Worm (Caenorhabditis elegans): ENCODE results near the gene T11G6.5.

T11G6.5 gene

ce11 chrIV:10855049-10855448 lies 12.5 kb upstream of the T11G6.5 start, which contains the start of gene T11G6.3:
Gene T11G6.3, minus strand, starts transcription at chrIV:10855237.
- TF ChIP-seq flt-1 (GFP tag; IDR thresholded peaks at IDR 0.05): no peak
- TF ChIP-seq ref-1 (GFP tag; conservative IDR thresholded peaks at IDR 0.05): no peak
- no peak for TF ChIP-seq ztf-29 (GFP tag; IDR thresholded peaks at IDR 0.05)
- TF ChIP-seq med-1 (GFP tag; optimal IDR thresholded peaks at IDR 0.05; ENCODE audit: insufficient read depth): no peak
- no peak for TF ChIP-seq ztf-23 (GFP tag; IDR thresholded peaks at IDR 0.05)
- no peak for TF ChIP-seq klf-2 (GFP tag; conservative IDR thresholded peaks at IDR 0.05)
- no peak for TF ChIP-seq cog-1 (tag; optimal IDR thresholded peaks at IDR 0.05)
- TF ChIP-seq T22C8.4 (GFP tag; IDR thresholded peaks at IDR 0.05): no peak
- no peak for TF ChIP-seq tab-1 (GFP tag; IDR thresholded peaks at IDR 0.05)

ce11 chrIV:10854042-10854441 lies 11.5 kb upstream of the T11G6.5 start:
- TF ChIP-seq med-1 (GFP tag; optimal IDR thresholded peaks at IDR 0.05; ENCODE audit: insufficient read depth) (no peak), ztf-23 (GFP tag; IDR thresholded peaks at IDR 0.05) (no peak), klf-2 (GFP tag; conservative IDR thresholded peaks at IDR 0.05) (no peak), cog-1 (tag; optimal IDR thresholded peaks at IDR 0.05) (no peak), flt-1 (GFP tag; IDR thresholded peaks at IDR 0.05) (no peak), ref-1 (GFP tag; conservative IDR thresholded peaks at IDR 0.05) (no peak), ztf-29 (GFP tag; IDR thresholded peaks at IDR 0.05) (no peak), T22C8.4 (GFP tag; IDR thresholded peaks at IDR 0.05) (no peak), tab-1 (GFP tag; IDR thresholded peaks at IDR 0.05) (no peak)

- TF ChIP-seq med-1 (GFP tag; optimal IDR thresholded peaks at IDR 0.05; ENCODE audit: insufficient read depth) (no peak), cog-1 (tag; optimal IDR thresholded peaks at IDR 0.05) (no peak), ztf-29 (GFP tag; IDR thresholded peaks at IDR 0.05) (no peak), tab-1 (GFP tag; IDR thresholded peaks at IDR 0.05) (no peak), ztf-23 (GFP tag; IDR thresholded peaks at IDR 0.05) (no peak), flt-1 (GFP tag; IDR thresholded peaks at IDR 0.05) (no peak), ref-1 (GFP tag; conservative IDR thresholded peaks at IDR 0.05) (no peak)
Observed at ce11 chrIV:10852403-10852802, 9.8 kb upstream of the T11G6.5 start.

- TF ChIP-seq tab-1 (GFP tag; IDR thresholded peaks at IDR 0.05): no peak
- no peak for TF ChIP-seq flt-1 (GFP tag; IDR thresholded peaks at IDR 0.05)
Observed at ce11 chrIV:10851833-10852232, 9.3 kb upstream of the T11G6.5 start, which contains the start of gene T11G6.4. Gene T11G6.4, minus strand, starts transcription at chrIV:10851933.

DNA sequence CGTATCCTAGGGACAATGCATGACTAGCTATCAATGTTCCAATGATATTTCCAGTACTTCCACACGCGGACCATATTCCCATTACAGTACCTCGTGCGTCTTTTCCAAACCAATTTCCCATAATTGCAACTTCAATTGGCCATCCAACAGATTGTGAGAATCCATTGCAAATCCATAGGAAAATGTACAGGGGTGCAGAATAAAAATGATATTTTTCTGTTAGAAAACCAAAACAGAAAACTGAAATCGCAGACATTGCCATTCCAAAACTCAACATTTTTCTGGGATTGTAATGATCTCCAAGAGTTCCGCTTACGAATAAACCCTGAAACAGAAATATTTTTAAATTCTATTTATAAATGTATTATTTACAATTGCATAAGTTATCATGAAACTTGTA lies 8.6 kb upstream of the T11G6.5 start:
- no peak for TF ChIP-seq flt-1 (GFP tag; IDR thresholded peaks at IDR 0.05)
- no peak for TF ChIP-seq ref-1 (GFP tag; conservative IDR thresholded peaks at IDR 0.05)
- no peak for TF ChIP-seq tab-1 (GFP tag; IDR thresholded peaks at IDR 0.05)
- TF ChIP-seq T22C8.4 (GFP tag; IDR thresholded peaks at IDR 0.05): no peak
- no peak for TF ChIP-seq med-1 (GFP tag; optimal IDR thresholded peaks at IDR 0.05; ENCODE audit: insufficient read depth)
- TF ChIP-seq klf-2 (GFP tag; conservative IDR thresholded peaks at IDR 0.05): no peak
- TF ChIP-seq ztf-29 (GFP tag; IDR thresholded peaks at IDR 0.05): no peak
- TF ChIP-seq cog-1 (tag; optimal IDR thresholded peaks at IDR 0.05): no peak
- TF ChIP-seq ztf-23 (GFP tag; IDR thresholded peaks at IDR 0.05): no peak

ce11 chrIV:10842232-10842631 lies 323 bp downstream of the T11G6.5 start:
- TF ChIP-seq ref-1 (GFP tag; conservative IDR thresholded peaks at IDR 0.05) (no peak), tab-1 (GFP tag; IDR thresholded peaks at IDR 0.05) (no peak), klf-2 (GFP tag; conservative IDR thresholded peaks at IDR 0.05) (no peak), med-1 (GFP tag; optimal IDR thresholded peaks at IDR 0.05; ENCODE audit: insufficient read depth) (no peak), flt-1 (GFP tag; IDR thresholded peaks at IDR 0.05) (no peak), T22C8.4 (GFP tag; IDR thresholded peaks at IDR 0.05) (no peak), ztf-23 (GFP tag; IDR thresholded peaks at IDR 0.05) (no peak)

DNA sequence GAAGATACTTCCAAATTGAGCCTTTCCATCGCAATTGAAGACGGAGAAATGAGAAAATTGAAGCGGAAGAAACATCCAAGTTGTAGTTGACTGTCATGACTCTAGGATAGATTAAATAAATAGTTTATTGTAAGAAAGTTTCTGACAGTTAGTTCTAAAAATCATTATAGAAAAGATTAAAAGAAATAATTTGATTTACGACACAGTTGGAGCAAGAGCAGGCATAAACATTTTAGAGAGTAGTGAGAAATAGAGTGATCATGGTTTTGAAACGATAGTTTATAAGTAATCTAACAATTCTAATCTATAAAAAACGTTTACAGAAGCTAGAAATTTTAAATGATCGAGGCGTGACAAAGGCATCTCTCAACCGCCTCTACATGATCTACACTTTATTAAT lies 10.4 kb downstream of the T11G6.5 start, which contains the start of gene best-15:
Gene best-15 (minus strand): TSS at position 101 of the 400 bp plus-strand sequence.
- TF ChIP-seq cog-1 (tag; optimal IDR thresholded peaks at IDR 0.05) (no peak), med-1 (GFP tag; optimal IDR thresholded peaks at IDR 0.05; ENCODE audit: insufficient read depth) (no peak), ref-1 (GFP tag; conservative IDR thresholded peaks at IDR 0.05) (no peak), tab-1 (GFP tag; IDR thresholded peaks at IDR 0.05) (no peak), klf-2 (GFP tag; conservative IDR thresholded peaks at IDR 0.05) (no peak), flt-1 (GFP tag; IDR thresholded peaks at IDR 0.05) (no peak), ztf-29 (GFP tag; IDR thresholded peaks at IDR 0.05) (no peak), T22C8.4 (GFP tag; IDR thresholded peaks at IDR 0.05) (no peak), ztf-23 (GFP tag; IDR thresholded peaks at IDR 0.05) (no peak)

- TF ChIP-seq tab-1 (GFP tag; IDR thresholded peaks at IDR 0.05): no peak
- no peak for TF ChIP-seq cog-1 (tag; optimal IDR thresholded peaks at IDR 0.05)
- no peak for TF ChIP-seq ref-1 (GFP tag; conservative IDR thresholded peaks at IDR 0.05)
- TF ChIP-seq ztf-29 (GFP tag; IDR thresholded peaks at IDR 0.05): no peak
- TF ChIP-seq ztf-23 (GFP tag; IDR thresholded peaks at IDR 0.05): no peak
- no peak for TF ChIP-seq klf-2 (GFP tag; conservative IDR thresholded peaks at IDR 0.05)
- TF ChIP-seq T22C8.4 (GFP tag; IDR thresholded peaks at IDR 0.05): no peak
Observed at ce11 chrIV:10828049-10828448, 14.5 kb downstream of the T11G6.5 start, which contains the start of gene npax-3. Gene npax-3, minus strand, starts transcription at chrIV:10828149.

DNA sequence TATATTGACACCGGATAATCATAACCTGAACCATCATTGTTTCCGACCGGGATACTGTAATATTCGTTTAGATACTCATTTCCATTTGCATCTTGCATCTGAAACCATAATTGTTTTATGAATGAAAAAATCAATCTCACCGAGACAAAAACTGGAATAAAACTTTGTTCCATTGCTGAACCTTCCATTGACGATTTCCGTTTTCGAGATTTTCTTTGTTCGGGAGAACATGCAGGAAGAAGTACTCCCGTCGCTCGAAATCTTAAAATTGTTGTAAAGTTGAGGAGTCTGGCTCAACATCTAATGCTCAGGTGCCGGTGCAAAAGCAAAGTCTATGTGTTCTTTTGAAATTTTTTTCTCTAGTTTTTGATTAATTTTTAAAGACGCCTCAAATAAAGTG lies 16.5 kb downstream of the T11G6.5 start:
- TF ChIP-seq tab-1 (GFP tag; IDR thresholded peaks at IDR 0.05) (no peak), ztf-23 (GFP tag; IDR thresholded peaks at IDR 0.05) (no peak), ref-1 (GFP tag; conservative IDR thresholded peaks at IDR 0.05) (no peak)

- TF ChIP-seq flt-1 (GFP tag; IDR thresholded peaks at IDR 0.05): no peak
- TF ChIP-seq ztf-23 (GFP tag; IDR thresholded peaks at IDR 0.05): 0 out of 2 replicates have a peak, but pooled peaks have one; percentile 18
Observed at ce11 chrIV:10825383-10825782, 17.2 kb downstream of the T11G6.5 start.
